Worm (Caenorhabditis elegans) whole organism, L1 larva: ENCODE measurements around the gene T05D4.2.

Experiments used
- ama-1 ChIP-seq: fragments of 150-350 bp; optimal IDR thresholded peaks from 2 replicates; lab custom pipeline; 2014
- fkh-10 ChIP-seq: sonication (generic microtip); optimal IDR thresholded peaks from 2 replicates; lab custom pipeline; 2017; ENCODE audit warnings: missing biosample characterization, missing genetic modification reagents, missing genetic modification characterization
- nhr-11 ChIP-seq: fragments of 150-350 bp; optimal IDR thresholded peaks from 2 replicates; lab custom pipeline; 2014; ENCODE audit warnings: missing biosample characterization, missing genetic modification characterization
- nhr-237 ChIP-seq: fragments of 150-350 bp; optimal IDR thresholded peaks from 2 replicates; lab custom pipeline; 2014; ENCODE audit warnings: missing biosample characterization, missing genetic modification characterization
- pag-3 ChIP-seq: sonication (generic microtip); optimal IDR thresholded peaks from 2 replicates; lab custom pipeline; 2017; ENCODE audit warnings: missing genetic modification characterization, mild to moderate bottlenecking, missing compliant biosample characterization, antibody characterized with exemption, borderline replicate concordance; ENCODE audit not compliant: insufficient read depth
- skn-1 ChIP-seq: fragments of 150-350 bp; optimal IDR thresholded peaks from 2 replicates; lab custom pipeline; 2014; ENCODE audit warnings: missing biosample characterization, missing genetic modification characterization

ce11 chrIII:13526191-13526590 is 36.7 kb downstream of the T05D4.2 start:
- no peak for TF ChIP-seq nhr-11 (tag; lab: Kevin White, UChicago)
- TF ChIP-seq nhr-237 (tag; lab: Kevin White, UChicago), result no peak
- TF ChIP-seq pag-3, result no peak
- no peak for TF ChIP-seq ama-1 (lab: Kevin White, UChicago)
- no peak for TF ChIP-seq fkh-10 (GFP tag; lab: Kevin White, UChicago)
- TF ChIP-seq skn-1 (tag; lab: Kevin White, UChicago), result no peak
